Worm (Caenorhabditis elegans) whole organism, mixed stage, embryonic: ENCODE data around the gene T13C5.2.

Experiments used
- M03D4.4 ChIP-seq: sonication (generic microtip); optimal IDR thresholded peaks from 2 replicates; lab custom pipeline; 2017; ENCODE audit warnings: mild to moderate bottlenecking, missing genetic modification characterization, missing compliant biosample characterization
- bed-3 ChIP-seq: fragments of 200-800 bp; sonication (Bioruptor generic); optimal IDR thresholded peaks from 3 replicates; lab custom pipeline; 2018; ENCODE audit warnings: mild to moderate bottlenecking, missing genetic modification characterization, moderate library complexity, missing compliant biosample characterization
- blmp-1 ChIP-seq: fragments of 150-350 bp; optimal IDR thresholded peaks from 2 replicates; lab custom pipeline; 2014; ENCODE audit warnings: missing biosample characterization, missing genetic modification characterization
- ceh-39 ChIP-seq: fragments of 150-350 bp; optimal IDR thresholded peaks from 2 replicates; lab custom pipeline; 2014; ENCODE audit warnings: missing biosample characterization, missing genetic modification characterization
- ceh-43 ChIP-seq: fragments of 200-800 bp; sonication (Bioruptor generic); optimal IDR thresholded peaks from 2 replicates; lab custom pipeline; 2018; ENCODE audit warnings: mild to moderate bottlenecking, missing genetic modification characterization, moderate library complexity, missing compliant biosample characterization
- ceh-83 ChIP-seq: fragments of 200-800 bp; sonication (Bioruptor generic); optimal IDR thresholded peaks from 2 replicates; lab custom pipeline; 2018; ENCODE audit warnings: mild to moderate bottlenecking, missing genetic modification characterization, missing compliant biosample characterization
- ces-1 ChIP-seq: fragments of 150-350 bp; optimal IDR thresholded peaks from 2 replicates; lab custom pipeline; 2014; ENCODE audit warnings: missing biosample characterization, missing genetic modification reagents, missing genetic modification characterization
- cnd-1 ChIP-seq: fragments of 200-800 bp; sonication (Bioruptor generic); optimal IDR thresholded peaks from 2 replicates; lab custom pipeline; 2018; ENCODE audit warnings: mild to moderate bottlenecking, missing genetic modification characterization, missing compliant biosample characterization
- drap-1 ChIP-seq: fragments of 200-800 bp; sonication (Bioruptor generic); optimal IDR thresholded peaks from 3 replicates; lab custom pipeline; 2018; ENCODE audit warnings: mild to moderate bottlenecking, missing genetic modification characterization, missing compliant biosample characterization
- elt-1 ChIP-seq: sonication (generic microtip); optimal IDR thresholded peaks from 2 replicates; lab custom pipeline; 2017; ENCODE audit warnings: missing genetic modification characterization, mild to moderate bottlenecking, missing compliant biosample characterization, antibody characterized with exemption, moderate library complexity, borderline replicate concordance; ENCODE audit not compliant: insufficient read depth
- elt-3 ChIP-seq: fragments of 150-350 bp; optimal IDR thresholded peaks from 2 replicates; lab custom pipeline; 2014; ENCODE audit warnings: missing biosample characterization, missing genetic modification characterization
- flh-1 ChIP-seq: fragments of 200-800 bp; sonication (Bioruptor generic); optimal IDR thresholded peaks from 2 replicates; lab custom pipeline; 2018; ENCODE audit warnings: mild to moderate bottlenecking, missing genetic modification characterization, moderate library complexity, missing compliant biosample characterization
- ham-2 ChIP-seq: fragments of 200-800 bp; sonication (Bioruptor generic); optimal IDR thresholded peaks from 2 replicates; lab custom pipeline; 2018; ENCODE audit warnings: mild to moderate bottlenecking, missing genetic modification characterization, missing compliant biosample characterization
- hlh-1 ChIP-seq: fragments of 150-350 bp; optimal IDR thresholded peaks from 2 replicates; lab custom pipeline; 2014; ENCODE audit warnings: missing biosample characterization, missing genetic modification reagents, missing genetic modification characterization
- lin-13 ChIP-seq: fragments of 150-350 bp; optimal IDR thresholded peaks from 2 replicates; lab custom pipeline; 2014; ENCODE audit warnings: missing biosample characterization, missing genetic modification characterization
- lin-32 ChIP-seq: fragments of 200-800 bp; sonication (Bioruptor generic); optimal IDR thresholded peaks from 2 replicates; lab custom pipeline; 2018; ENCODE audit warnings: mild to moderate bottlenecking, missing genetic modification characterization, missing compliant biosample characterization
- lsy-2 ChIP-seq: fragments of 150-350 bp; optimal IDR thresholded peaks from 2 replicates; lab custom pipeline; 2014; ENCODE audit warnings: missing biosample characterization, missing genetic modification characterization
- mab-5 ChIP-seq: fragments of 150-350 bp; optimal IDR thresholded peaks from 2 replicates; lab custom pipeline; 2014; ENCODE audit warnings: missing biosample characterization, missing genetic modification characterization
- mep-1 ChIP-seq: fragments of 150-350 bp; optimal IDR thresholded peaks from 2 replicates; lab custom pipeline; 2017; ENCODE audit warnings: missing biosample characterization, missing genetic modification reagents, missing genetic modification characterization, inconsistent platforms
- mls-2 ChIP-seq: sonication (generic microtip); optimal IDR thresholded peaks from 2 replicates; lab custom pipeline; 2016; ENCODE audit warnings: mild to moderate bottlenecking, missing genetic modification characterization, moderate library complexity, missing compliant biosample characterization
- nhr-12 ChIP-seq: fragments of 150-350 bp; optimal IDR thresholded peaks from 2 replicates; lab custom pipeline; 2014; ENCODE audit warnings: missing biosample characterization, missing genetic modification characterization
- nhr-2 ChIP-seq: fragments of 150-350 bp; optimal IDR thresholded peaks from 2 replicates; lab custom pipeline; 2014; ENCODE audit warnings: missing biosample characterization, missing genetic modification characterization
- nhr-237 ChIP-seq: fragments of 150-350 bp; optimal IDR thresholded peaks from 2 replicates; lab custom pipeline; 2014; ENCODE audit warnings: missing biosample characterization, missing genetic modification characterization
- nhr-28 ChIP-seq: fragments of 150-350 bp; optimal IDR thresholded peaks from 2 replicates; lab custom pipeline; 2014; ENCODE audit warnings: missing biosample characterization, missing genetic modification characterization
- nhr-76 ChIP-seq: sonication (generic microtip); optimal IDR thresholded peaks from 2 replicates; lab custom pipeline; 2017; ENCODE audit warnings: missing biosample characterization, missing genetic modification characterization
- pha-4 ChIP-seq: fragments of 150-350 bp; optimal IDR thresholded peaks from 2 replicates; lab custom pipeline; 2018; ENCODE audit warnings: missing biosample characterization, missing genetic modification reagents, missing genetic modification characterization
- sem-2 ChIP-seq: fragments of 200-800 bp; sonication (Bioruptor generic); optimal IDR thresholded peaks from 2 replicates; lab custom pipeline; 2018; ENCODE audit warnings: mild to moderate bottlenecking, missing genetic modification characterization, missing compliant biosample characterization
- snpc-4 ChIP-seq: fragments of 150-350 bp; optimal IDR thresholded peaks from 2 replicates; lab custom pipeline; 2014; ENCODE audit warnings: missing biosample characterization, missing genetic modification characterization
- sptf-1 ChIP-seq: sonication (generic microtip); optimal IDR thresholded peaks from 2 replicates; lab custom pipeline; 2017; ENCODE audit warnings: mild to moderate bottlenecking, missing genetic modification characterization, moderate library complexity, missing compliant biosample characterization
- tbx-8 ChIP-seq: fragments of 200-800 bp; sonication (Bioruptor generic); optimal IDR thresholded peaks from 2 replicates; lab custom pipeline; 2018; ENCODE audit warnings: mild to moderate bottlenecking, missing genetic modification characterization, moderate library complexity, missing compliant biosample characterization
- unc-120 ChIP-seq: sonication (generic microtip); optimal IDR thresholded peaks from 2 replicates; lab custom pipeline; 2017; ENCODE audit warnings: missing genetic modification characterization, missing compliant biosample characterization; ENCODE audit not compliant: poor library complexity, severe bottlenecking
- unc-39 ChIP-seq: fragments of 150-350 bp; optimal IDR thresholded peaks from 2 replicates; lab custom pipeline; 2014; ENCODE audit warnings: missing biosample characterization, missing genetic modification characterization
- unc-62 ChIP-seq: fragments of 150-350 bp; optimal IDR thresholded peaks from 2 replicates; lab custom pipeline; 2014; ENCODE audit warnings: missing biosample characterization, missing genetic modification reagents, missing genetic modification characterization
- zip-8 ChIP-seq: fragments of 150-350 bp; optimal IDR thresholded peaks from 2 replicates; lab custom pipeline; 2014; ENCODE audit warnings: missing biosample characterization, missing genetic modification characterization
- ztf-11 ChIP-seq: fragments of 150-350 bp; optimal IDR thresholded peaks from 2 replicates; lab custom pipeline; 2014; ENCODE audit warnings: missing biosample characterization, missing genetic modification characterization

T13C5.2 gene

DNA sequence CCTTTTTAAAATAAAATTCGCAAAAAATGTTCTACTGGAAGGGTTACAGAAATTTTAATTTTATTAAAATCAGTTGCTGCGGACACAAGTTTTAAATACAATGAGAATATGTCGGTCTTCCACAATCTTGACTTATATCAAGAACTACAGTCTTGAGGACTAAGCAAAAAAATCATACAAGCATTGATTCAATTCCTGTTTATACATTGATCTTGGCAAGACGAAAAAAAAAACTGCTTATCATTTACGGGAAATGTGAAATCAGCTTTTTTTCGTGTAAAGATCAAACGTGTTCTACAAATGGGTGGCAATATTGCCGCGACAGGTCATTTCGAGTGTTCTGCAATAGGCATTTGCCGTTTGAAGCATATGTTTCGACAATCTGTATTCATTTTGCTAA is at the start of gene T13C5.2:
Gene T13C5.2 (plus strand): TSS at position 301 of the 400 bp plus-strand sequence.
- no peak for TF ChIP-seq lsy-2 (tag; lab: Kevin White, UChicago)
- TF ChIP-seq mep-1 (tag; lab: Kevin White, UChicago): no peak
- TF ChIP-seq snpc-4: no peak
- TF ChIP-seq nhr-76 (tag; lab: Kevin White, UChicago): no peak
- no peak for TF ChIP-seq ces-1 (GFP tag; lab: Kevin White, UChicago)
- no peak for TF ChIP-seq unc-39 (tag; lab: Kevin White, UChicago)
- TF ChIP-seq blmp-1: no peak
- no peak for TF ChIP-seq nhr-237 (tag; lab: Kevin White, UChicago)
- no peak for TF ChIP-seq sptf-1
- no peak for TF ChIP-seq mls-2 (tag; lab: Kevin White, UChicago)

- TF ChIP-seq ceh-39: no peak
- TF ChIP-seq cnd-1 (tag; lab: Kevin White, UChicago): no peak
- TF ChIP-seq ham-2 (GFP tag; lab: Kevin White, UChicago): no peak
- no peak for TF ChIP-seq ztf-11 (tag; lab: Kevin White, UChicago)
- no peak for TF ChIP-seq nhr-2 (tag; lab: Kevin White, UChicago)
- TF ChIP-seq hlh-1: no peak
- TF ChIP-seq lin-32 (GFP tag; lab: Kevin White, UChicago): no peak
- no peak for TF ChIP-seq blmp-1
- no peak for TF ChIP-seq mab-5 (tag; lab: Kevin White, UChicago)
- no peak for TF ChIP-seq tbx-8 (GFP tag; lab: Kevin White, UChicago)
- TF ChIP-seq sptf-1: no peak
- TF ChIP-seq ces-1 (GFP tag; lab: Kevin White, UChicago): no peak
- TF ChIP-seq unc-120 (tag; lab: Kevin White, UChicago): no peak
Measured at ce11 chrX:6138243-6138642, 46.6 kb upstream of the T13C5.2 start, which contains the start of gene Y72A10A.1. Y72A10A.1 (minus strand) TSS chrX:6138343.

DNA sequence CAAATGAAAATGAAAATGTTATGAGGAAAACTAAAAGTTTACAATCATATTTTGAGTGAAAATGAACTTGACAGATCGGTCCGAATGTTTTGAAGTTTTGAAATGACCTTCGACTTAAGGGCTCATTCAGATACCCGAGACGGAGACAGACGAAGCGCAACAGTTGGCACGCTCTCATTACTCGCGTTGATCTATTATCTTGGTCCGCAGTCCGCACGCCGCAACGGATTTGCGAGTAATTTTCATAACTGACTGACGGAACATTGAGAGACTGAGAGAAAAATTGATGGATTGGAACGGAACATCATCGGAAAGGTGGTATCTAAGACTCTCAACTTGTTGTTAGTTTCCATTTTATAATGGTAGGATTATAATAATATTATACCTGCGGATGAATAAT is 38.9 kb upstream of the T13C5.2 start:
- TF ChIP-seq cnd-1 (tag; lab: Kevin White, UChicago) (no peak), nhr-2 (tag; lab: Kevin White, UChicago) (no peak), unc-62 (peak; percentile 81), hlh-1 (peak; percentile 94), unc-120 (tag; lab: Kevin White, UChicago) (peak; percentile 45), lin-32 (GFP tag; lab: Kevin White, UChicago) (no peak)

ce11 chrX:6150449-6150848 is 34.4 kb upstream of the T13C5.2 start, which contains the start of gene tag-275:
tag-275 (minus strand) TSS chrX:6150549.
- TF ChIP-seq ceh-43 (GFP tag; lab: Kevin White, UChicago) (no peak), zip-8 (tag; lab: Kevin White, UChicago) (no peak), drap-1 (GFP tag; lab: Kevin White, UChicago) (no peak), tbx-8 (GFP tag; lab: Kevin White, UChicago) (no peak), mab-5 (tag; lab: Kevin White, UChicago) (no peak), lin-32 (GFP tag; lab: Kevin White, UChicago) (no peak), ham-2 (GFP tag; lab: Kevin White, UChicago) (no peak), pha-4 (tag; lab: Kevin White, UChicago) (no peak), snpc-4 (no peak), nhr-237 (tag; lab: Kevin White, UChicago) (no peak), nhr-76 (tag; lab: Kevin White, UChicago) (no peak), lin-13 (tag; lab: Kevin White, UChicago) (no peak), unc-62 (no peak)

- TF ChIP-seq mep-1 (tag; lab: Kevin White, UChicago) (no peak), zip-8 (tag; lab: Kevin White, UChicago) (no peak), M03D4.4 (tag; lab: Kevin White, UChicago) (no peak), nhr-237 (tag; lab: Kevin White, UChicago) (no peak), lsy-2 (tag; lab: Kevin White, UChicago) (no peak), ham-2 (GFP tag; lab: Kevin White, UChicago) (no peak), nhr-76 (tag; lab: Kevin White, UChicago) (no peak), ceh-83 (GFP tag; lab: Kevin White, UChicago) (no peak), flh-1 (GFP tag; lab: Kevin White, UChicago) (no peak), unc-120 (tag; lab: Kevin White, UChicago) (peak; percentile 51), lin-32 (GFP tag; lab: Kevin White, UChicago) (no peak), nhr-12 (tag; lab: Kevin White, UChicago) (no peak), cnd-1 (tag; lab: Kevin White, UChicago) (no peak), lin-13 (tag; lab: Kevin White, UChicago) (no peak), unc-62 (peak; percentile 2), drap-1 (GFP tag; lab: Kevin White, UChicago) (no peak), hlh-1 (peak; percentile 75), ztf-11 (tag; lab: Kevin White, UChicago) (no peak), sem-2 (no peak), nhr-2 (tag; lab: Kevin White, UChicago) (peak; percentile 47), elt-3 (tag; lab: Kevin White, UChicago) (no peak), mls-2 (tag; lab: Kevin White, UChicago) (peak; percentile 37), unc-39 (tag; lab: Kevin White, UChicago) (no peak), sptf-1 (peak; percentile 15), bed-3 (GFP tag; lab: Kevin White, UChicago) (no peak), blmp-1 (no peak), snpc-4 (no peak), ces-1 (GFP tag; lab: Kevin White, UChicago) (no peak), mab-5 (tag; lab: Kevin White, UChicago) (no peak), nhr-28 (tag; lab: Kevin White, UChicago) (no peak), ceh-43 (GFP tag; lab: Kevin White, UChicago) (no peak), pha-4 (tag; lab: Kevin White, UChicago) (no peak), ceh-39 (no peak), elt-1 (tag; lab: Kevin White, UChicago) (no peak), tbx-8 (GFP tag; lab: Kevin White, UChicago) (no peak)
Measured at ce11 chrX:6150949-6151519, 33.8 kb upstream of the T13C5.2 start.
